Worm (Caenorhabditis elegans): ENCODE results near the gene F44D12.16.

Gene F44D12.16

ce11 chrIV:10072527-10072926 lies 43.6 kb downstream of the F44D12.16 start, which contains the start of gene W01B6.3:
Gene W01B6.3 (minus strand): TSS chrIV:10072627.
- TF ChIP-seq F22D6.2 (tag; optimal IDR thresholded peaks at IDR 0.05) (no peak), egrh-3 (GFP tag; IDR thresholded peaks at IDR 0.05) (no peak), ztf-6 (GFP tag; IDR thresholded peaks at IDR 0.05) (no peak), F49E8.2 (tag; optimal IDR thresholded peaks at IDR 0.05; ENCODE audit: insufficient read depth) (no peak), ztf-18 (tag; optimal IDR thresholded peaks at IDR 0.05) (no peak), B0035.1 (tag; optimal IDR thresholded peaks at IDR 0.05) (no peak), somi-1 (GFP tag; optimal IDR thresholded peaks at IDR 0.05) (no peak), him-1 (tag; optimal IDR thresholded peaks at IDR 0.05) (no peak)

- TF ChIP-seq lin-35 (GFP tag; optimal IDR thresholded peaks at IDR 0.05) (no peak), tbx-9 (tag; optimal IDR thresholded peaks at IDR 0.05; ENCODE audit: borderline replicate concordance) (no peak), somi-1 (GFP tag; optimal IDR thresholded peaks at IDR 0.05) (no peak), ztf-25 (GFP tag; IDR thresholded peaks at IDR 0.05) (no peak), madf-3 (GFP tag; IDR thresholded peaks at IDR 0.05) (no peak), C06A6.2 (GFP tag; conservative IDR thresholded peaks at IDR 0.05) (no peak), mxl-1 (tag; optimal IDR thresholded peaks at IDR 0.05) (no peak), snpc-3.4 (tag; optimal IDR thresholded peaks at IDR 0.05) (no peak), egl-44 (GFP tag; IDR thresholded peaks at IDR 0.05) (no peak), aptf-3 (GFP tag; IDR thresholded peaks at IDR 0.05) (no peak), egl-18 (GFP tag; IDR thresholded peaks at IDR 0.05) (no peak), madf-10 (tag; optimal IDR thresholded peaks at IDR 0.05) (no peak), nhr-27 (tag; optimal IDR thresholded peaks at IDR 0.05) (no peak), ztf-3 (GFP tag; optimal IDR thresholded peaks at IDR 0.05) (no peak), chd-7 (tag; optimal IDR thresholded peaks at IDR 0.05) (no peak), ekl-4 (GFP tag; IDR thresholded peaks at IDR 0.05) (no peak)
Observed at ce11 chrIV:10075034-10075510, 46.2 kb downstream of the F44D12.16 start, which contains the start of the genes ttbk-4 and W01B6.4. Gene ttbk-4 (minus strand): TSS chrIV:10075134. Gene W01B6.4 (plus strand): TSS chrIV:10075460.

- no peak for TF ChIP-seq him-1 (tag; optimal IDR thresholded peaks at IDR 0.05)
- TF ChIP-seq snpc-3.4 (tag; optimal IDR thresholded peaks at IDR 0.05), result no peak
- TF ChIP-seq F33H1.4 (GFP tag; IDR thresholded peaks at IDR 0.05), result no peak
- no peak for TF ChIP-seq rec-8 (tag; optimal IDR thresholded peaks at IDR 0.05)
- no peak for TF ChIP-seq Y67H2A.10 (GFP tag; conservative IDR thresholded peaks at IDR 0.05)
- TF ChIP-seq Y79H2A.3 (GFP tag; conservative IDR thresholded peaks at IDR 0.05), result no peak
- TF ChIP-seq Y95B8A.8 (GFP tag; IDR thresholded peaks at IDR 0.05), result no peak
- no peak for TF ChIP-seq hlh-26 (GFP tag; conservative IDR thresholded peaks at IDR 0.05)
- TF ChIP-seq fkh-3 (tag; optimal IDR thresholded peaks at IDR 0.05), result no peak
- TF ChIP-seq F49E8.2 (tag; optimal IDR thresholded peaks at IDR 0.05; ENCODE audit: insufficient read depth), result no peak
- TF ChIP-seq K12H6.12 (tag; optimal IDR thresholded peaks at IDR 0.05), result no peak
- TF ChIP-seq C17E4.6 (GFP tag; IDR thresholded peaks at IDR 0.05), result no peak
Observed at ce11 chrIV:10075899-10076298, 47.0 kb downstream of the F44D12.16 start, which contains the start of gene W01B6.5. Gene W01B6.5 (plus strand): TSS chrIV:10076199.

- no peak for TF ChIP-seq madf-10 (tag; optimal IDR thresholded peaks at IDR 0.05)
- TF ChIP-seq efl-1 (GFP tag; optimal IDR thresholded peaks at IDR 0.05), result no peak
- TF ChIP-seq B0261.1 (tag; optimal IDR thresholded peaks at IDR 0.05), result no peak
- no peak for TF ChIP-seq ztf-25 (GFP tag; IDR thresholded peaks at IDR 0.05)
- TF ChIP-seq K11D2.4 (GFP tag; IDR thresholded peaks at IDR 0.05), result no peak
- TF ChIP-seq hrde-1 (tag; optimal IDR thresholded peaks at IDR 0.05; ENCODE audit: borderline replicate concordance), result no peak
- TF ChIP-seq xnd-1 (tag; optimal IDR thresholded peaks at IDR 0.05), result no peak
- TF ChIP-seq ceh-27 (GFP tag; optimal IDR thresholded peaks at IDR 0.05), result no peak
- TF ChIP-seq nhr-27 (tag; optimal IDR thresholded peaks at IDR 0.05), result no peak
- no peak for TF ChIP-seq ama-1 (optimal IDR thresholded peaks at IDR 0.05)
- no peak for TF ChIP-seq ama-1 (GFP tag; optimal IDR thresholded peaks at IDR 0.05)
- no peak for TF ChIP-seq lir-1 (GFP tag; conservative IDR thresholded peaks at IDR 0.05)
- TF ChIP-seq nhr-90 (tag; optimal IDR thresholded peaks at IDR 0.05), result no peak
- no peak for TF ChIP-seq pha-4 (tag; optimal IDR thresholded peaks at IDR 0.05)
- TF ChIP-seq ccch-3 (GFP tag; optimal IDR thresholded peaks at IDR 0.05), result no peak
- no peak for TF ChIP-seq atf-7 (tag; optimal IDR thresholded peaks at IDR 0.05)
Observed at ce11 chrIV:10078003-10078402, 49.1 kb downstream of the F44D12.16 start.
